Fruit fly (Drosophila melanogaster) whole organism, larva: Measurements from ENCODE around the gene Gr89a.

Experiments
- noc ChIP-seq: fragments of 200-800 bp; sonication (Bioruptor generic); optimal IDR thresholded peaks from 3 replicates; lab custom pipeline; 2019; ENCODE audit warnings: missing biosample characterization, mild to moderate bottlenecking, missing genetic modification characterization, moderate library complexity

The Gr89a gene

dm6 chr3R:16510128-16510527, 11.4 kb upstream of the Gr89a start:
- TF ChIP-seq noc (tag; lab: Kevin White, UChicago): no peak

dm6 chr3R:16507706-16508105, 8.9 kb upstream of the Gr89a start:
- TF ChIP-seq noc (tag; lab: Kevin White, UChicago): no peak

- TF ChIP-seq noc (tag; lab: Kevin White, UChicago): no peak
Measured at dm6 chr3R:16504541-16504940, 5.8 kb upstream of the Gr89a start.

- no peak for TF ChIP-seq noc (tag; lab: Kevin White, UChicago)
Measured at dm6 chr3R:16502595-16503305, 4.0 kb upstream of the Gr89a start, which contains the start of gene CG42342. Gene CG42342, plus strand, starts transcription at chr3R:16502770.

dm6 chr3R:16500919-16501851, 2.4 kb upstream of the Gr89a start, which contains the start of gene Decay:
Gene Decay, minus strand, starts transcription at chr3R:16501050.
- no peak for TF ChIP-seq noc (tag; lab: Kevin White, UChicago)

- no peak for TF ChIP-seq noc (tag; lab: Kevin White, UChicago)
Measured at dm6 chr3R:16497379-16497778, 1.4 kb downstream of the Gr89a start.

- TF ChIP-seq noc (tag; lab: Kevin White, UChicago): no peak
Measured at dm6 chr3R:16496209-16496608, 2.5 kb downstream of the Gr89a start.

dm6 chr3R:16495322-16495721, 3.4 kb downstream of the Gr89a start, which contains the start of gene Cad89D:
Gene Cad89D, minus strand, starts transcription at chr3R:16495422.
- TF ChIP-seq noc (tag; lab: Kevin White, UChicago): no peak

dm6 chr3R:16485487-16486233, 13.1 kb downstream of the Gr89a start:
- TF ChIP-seq noc (tag; lab: Kevin White, UChicago): no peak

dm6 chr3R:16483877-16484417, 14.8 kb downstream of the Gr89a start, which contains the start of gene Der-2:
Gene Der-2, minus strand, starts transcription at chr3R:16484223.
- no peak for TF ChIP-seq noc (tag; lab: Kevin White, UChicago)

- no peak for TF ChIP-seq noc (tag; lab: Kevin White, UChicago)
Measured at dm6 chr3R:16482276-16482675, 16.5 kb downstream of the Gr89a start, which contains the start of gene Sdhaf3. Gene Sdhaf3, minus strand, starts transcription at chr3R:16482452.

dm6 chr3R:16480995-16481394, 17.8 kb downstream of the Gr89a start, which contains the start of gene Dhfr:
Gene Dhfr, plus strand, starts transcription at chr3R:16481167.
- no peak for TF ChIP-seq noc (tag; lab: Kevin White, UChicago)

dm6 chr3R:16477033-16477432, 21.7 kb downstream of the Gr89a start, which contains the start of gene Gyc89Db:
Gene Gyc89Db, plus strand, starts transcription at chr3R:16477110.
- TF ChIP-seq noc (tag; lab: Kevin White, UChicago): no peak

dm6 chr3R:16476472-16476871, 22.3 kb downstream of the Gr89a start:
- no peak for TF ChIP-seq noc (tag; lab: Kevin White, UChicago)

dm6 chr3R:16472301-16472700, 26.5 kb downstream of the Gr89a start, which contains the start of gene Gyc89Da:
Gene Gyc89Da, plus strand, starts transcription at chr3R:16472601.
- TF ChIP-seq noc (tag; lab: Kevin White, UChicago): no peak
